Worm (Caenorhabditis elegans) whole organism, mixed stage, embryonic: ENCODE measurements around the gene C47E12.9.

Experiments used
- cnd-1 ChIP-seq: fragments of 200-800 bp; sonication (Bioruptor generic); optimal IDR thresholded peaks from 2 replicates; lab custom pipeline; 2018; ENCODE audit warnings: mild to moderate bottlenecking, missing genetic modification characterization, missing compliant biosample characterization
- elt-3 ChIP-seq: fragments of 150-350 bp; optimal IDR thresholded peaks from 2 replicates; lab custom pipeline; 2014; ENCODE audit warnings: missing biosample characterization, missing genetic modification characterization
- hlh-1 ChIP-seq: fragments of 150-350 bp; optimal IDR thresholded peaks from 2 replicates; lab custom pipeline; 2014; ENCODE audit warnings: missing biosample characterization, missing genetic modification reagents, missing genetic modification characterization
- lin-13 ChIP-seq: fragments of 150-350 bp; optimal IDR thresholded peaks from 2 replicates; lab custom pipeline; 2014; ENCODE audit warnings: missing biosample characterization, missing genetic modification characterization
- lsy-2 ChIP-seq: fragments of 150-350 bp; optimal IDR thresholded peaks from 2 replicates; lab custom pipeline; 2014; ENCODE audit warnings: missing biosample characterization, missing genetic modification characterization
- mls-2 ChIP-seq: sonication (generic microtip); optimal IDR thresholded peaks from 2 replicates; lab custom pipeline; 2016; ENCODE audit warnings: mild to moderate bottlenecking, missing genetic modification characterization, moderate library complexity, missing compliant biosample characterization
- nhr-2 ChIP-seq: fragments of 150-350 bp; optimal IDR thresholded peaks from 2 replicates; lab custom pipeline; 2014; ENCODE audit warnings: missing biosample characterization, missing genetic modification characterization
- nhr-28 ChIP-seq: fragments of 150-350 bp; optimal IDR thresholded peaks from 2 replicates; lab custom pipeline; 2014; ENCODE audit warnings: missing biosample characterization, missing genetic modification characterization
- nhr-76 ChIP-seq: sonication (generic microtip); optimal IDR thresholded peaks from 2 replicates; lab custom pipeline; 2017; ENCODE audit warnings: missing biosample characterization, missing genetic modification characterization
- pha-4 ChIP-seq: fragments of 150-350 bp; optimal IDR thresholded peaks from 2 replicates; lab custom pipeline; 2018; ENCODE audit warnings: missing biosample characterization, missing genetic modification reagents, missing genetic modification characterization
- sem-2 ChIP-seq: fragments of 200-800 bp; sonication (Bioruptor generic); optimal IDR thresholded peaks from 2 replicates; lab custom pipeline; 2018; ENCODE audit warnings: mild to moderate bottlenecking, missing genetic modification characterization, missing compliant biosample characterization
- snpc-4 ChIP-seq: fragments of 150-350 bp; optimal IDR thresholded peaks from 2 replicates; lab custom pipeline; 2014; ENCODE audit warnings: missing biosample characterization, missing genetic modification characterization
- unc-62 ChIP-seq: fragments of 150-350 bp; optimal IDR thresholded peaks from 2 replicates; lab custom pipeline; 2014; ENCODE audit warnings: missing biosample characterization, missing genetic modification reagents, missing genetic modification characterization

DNA sequence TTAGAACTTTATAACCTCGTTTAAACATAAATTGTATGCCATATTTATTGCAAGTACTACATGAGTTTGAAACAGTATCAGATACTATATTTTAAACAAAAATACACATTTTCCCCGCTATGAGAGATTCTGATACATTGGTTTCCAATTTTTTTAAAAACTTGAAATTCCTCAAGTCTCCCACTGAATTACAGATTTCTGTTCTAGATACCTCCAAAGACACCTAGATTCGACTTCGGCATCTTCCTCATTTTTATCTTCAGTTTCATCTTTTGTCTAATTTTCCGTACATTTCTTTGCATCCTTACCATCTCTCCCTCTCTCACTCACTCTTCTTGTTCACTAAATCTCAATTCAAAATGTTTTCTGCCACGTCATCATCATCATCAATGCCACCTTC is 10.5 kb upstream of the C47E12.9 start, which contains the start of gene T13H10.2:
- TF ChIP-seq pha-4 (tag; lab: Kevin White, UChicago) (no peak), elt-3 (tag; lab: Kevin White, UChicago) (no peak), lsy-2 (tag; lab: Kevin White, UChicago) (no peak), nhr-28 (tag; lab: Kevin White, UChicago) (no peak), nhr-76 (tag; lab: Kevin White, UChicago) (no peak), nhr-2 (no peak), snpc-4 (tag; lab: Kevin White, UChicago) (no peak), lin-13 (tag; lab: Kevin White, UChicago) (no peak), hlh-1 (tag; lab: Kevin White, UChicago) (no peak), mls-2 (tag; lab: Kevin White, UChicago) (no peak), cnd-1 (no peak), unc-62 (no peak), sem-2 (GFP tag; lab: Kevin White, UChicago) (no peak)
